Fruit fly (Drosophila melanogaster): ENCODE measurements around the gene CG13245.

Gene CG13245

dm6 chr2L:16004025-16004424, at the start of gene CG13245, which contains the start of gene CG43816:
CG13245 (plus strand) TSS chr2L:16004325.
CG43816 (plus strand) TSS chr2L:16004325.
- TF ChIP-seq CG8478 (optimal IDR thresholded peaks at IDR 0.05) (no peak), CTCF (optimal IDR thresholded peaks at IDR 0.05) (no peak)

dm6 chr2L:15957558-15957957, 46.6 kb upstream of the CG13245 start, which contains the start of gene CG18063:
CG18063 (plus strand) TSS chr2L:15957858.
- TF ChIP-seq CTCF (optimal IDR thresholded peaks at IDR 0.05) = no peak
- no peak for TF ChIP-seq CG8478 (optimal IDR thresholded peaks at IDR 0.05)

DNA sequence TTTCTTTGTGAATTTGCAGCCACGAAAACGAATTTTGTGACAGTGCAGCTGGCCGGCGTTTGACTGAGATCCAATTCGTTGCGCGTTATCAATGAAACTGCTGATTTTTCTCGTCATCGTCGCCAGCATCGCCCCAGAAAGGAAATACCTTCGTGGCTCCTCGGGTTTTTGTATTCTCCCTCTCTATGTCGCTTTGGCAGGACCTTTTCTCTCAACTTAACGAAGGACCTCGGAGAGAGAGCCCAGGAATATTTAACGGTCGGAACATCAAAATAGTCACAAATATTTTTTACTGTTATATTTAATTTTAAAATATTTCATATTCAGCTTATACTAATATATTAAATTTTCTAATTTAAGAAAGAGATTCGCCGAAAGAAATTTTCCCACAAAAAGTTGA, 41.8 kb upstream of the CG13245 start, which contains the start of gene beat-Ib:
beat-Ib (minus strand) TSS at position 101 of the 400 bp plus-strand sequence.
- TF ChIP-seq CTCF (optimal IDR thresholded peaks at IDR 0.05) = no peak

- TF ChIP-seq CG8478 (optimal IDR thresholded peaks at IDR 0.05) (no peak), CTCF (optimal IDR thresholded peaks at IDR 0.05) (no peak)
Observed at dm6 chr2L:15979186-15979585, 24.9 kb upstream of the CG13245 start, which contains the start of gene CG10839. CG10839 (plus strand) TSS chr2L:15979486.

- TF ChIP-seq CTCF (optimal IDR thresholded peaks at IDR 0.05) (no peak), CG8478 (optimal IDR thresholded peaks at IDR 0.05) (no peak)
Observed at dm6 chr2L:16000199-16000598, 3.9 kb upstream of the CG13245 start, which contains the start of gene beat-Ic. beat-Ic (plus strand) TSS chr2L:16000291.

- TF ChIP-seq CG8478 (optimal IDR thresholded peaks at IDR 0.05) = no peak
- TF ChIP-seq CTCF (optimal IDR thresholded peaks at IDR 0.05) = no peak
Observed at dm6 chr2L:16003541-16003940, 584 bp upstream of the CG13245 start, which contains the start of gene CG34167. CG34167 (minus strand) TSS chr2L:16003641.

- TF ChIP-seq CTCF (optimal IDR thresholded peaks at IDR 0.05) (no peak), CG8478 (optimal IDR thresholded peaks at IDR 0.05) (no peak)
Observed at dm6 chr2L:16006179-16006578, 2.1 kb downstream of the CG13245 start, which contains the start of gene CG31820. CG31820 (minus strand) TSS chr2L:16006279.

DNA sequence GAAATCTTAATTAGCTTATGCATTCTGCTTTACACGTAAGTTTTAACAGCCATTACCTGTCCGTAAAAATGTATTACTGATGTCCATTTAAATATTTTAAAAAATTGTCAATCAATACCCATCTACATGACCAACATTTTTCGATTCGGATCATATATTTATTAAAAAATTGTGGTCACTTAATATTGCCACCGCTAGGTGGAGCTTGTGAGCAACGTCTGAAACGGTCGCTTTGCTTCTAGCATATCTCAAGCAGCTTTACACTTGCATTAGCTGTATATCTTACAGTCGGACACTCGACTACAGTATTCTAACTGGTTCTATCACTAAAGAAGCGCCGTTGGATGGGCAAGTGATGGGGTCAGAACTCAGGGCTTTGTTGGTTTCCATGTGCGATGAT, 22.6 kb downstream of the CG13245 start:
- TF ChIP-seq CG8478 (optimal IDR thresholded peaks at IDR 0.05) (no peak), CTCF (optimal IDR thresholded peaks at IDR 0.05) (peak; percentile 17 to 59)

DNA sequence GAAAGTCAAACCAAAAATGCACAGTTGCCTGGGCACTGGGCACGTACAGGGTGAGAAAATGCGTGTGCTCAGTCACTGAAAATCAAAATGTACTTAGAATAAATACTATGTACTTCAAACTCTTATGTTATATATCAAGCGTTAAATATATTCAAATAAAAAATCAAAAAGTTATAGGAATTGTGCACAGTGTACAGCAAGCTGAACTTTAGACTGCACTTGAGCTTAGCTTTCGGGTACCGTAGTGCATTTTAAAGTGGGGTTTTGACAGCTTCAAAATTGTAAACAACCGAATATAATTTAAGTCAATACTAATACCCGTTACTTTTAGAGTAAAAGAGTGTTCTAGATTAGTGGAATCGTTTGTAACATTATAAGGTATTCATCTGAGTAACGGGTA, 36.1 kb downstream of the CG13245 start:
- TF ChIP-seq CG8478 (optimal IDR thresholded peaks at IDR 0.05) (no peak), CTCF (optimal IDR thresholded peaks at IDR 0.05) (no peak)

dm6 chr2L:16041727-16042126, 37.6 kb downstream of the CG13245 start, which contains the start of the genes BicC and CG45084:
BicC (plus strand) TSS chr2L:16042047.
CG45084 (plus strand) TSS chr2L:16042047.
- TF ChIP-seq CG8478 (optimal IDR thresholded peaks at IDR 0.05) = no peak

DNA sequence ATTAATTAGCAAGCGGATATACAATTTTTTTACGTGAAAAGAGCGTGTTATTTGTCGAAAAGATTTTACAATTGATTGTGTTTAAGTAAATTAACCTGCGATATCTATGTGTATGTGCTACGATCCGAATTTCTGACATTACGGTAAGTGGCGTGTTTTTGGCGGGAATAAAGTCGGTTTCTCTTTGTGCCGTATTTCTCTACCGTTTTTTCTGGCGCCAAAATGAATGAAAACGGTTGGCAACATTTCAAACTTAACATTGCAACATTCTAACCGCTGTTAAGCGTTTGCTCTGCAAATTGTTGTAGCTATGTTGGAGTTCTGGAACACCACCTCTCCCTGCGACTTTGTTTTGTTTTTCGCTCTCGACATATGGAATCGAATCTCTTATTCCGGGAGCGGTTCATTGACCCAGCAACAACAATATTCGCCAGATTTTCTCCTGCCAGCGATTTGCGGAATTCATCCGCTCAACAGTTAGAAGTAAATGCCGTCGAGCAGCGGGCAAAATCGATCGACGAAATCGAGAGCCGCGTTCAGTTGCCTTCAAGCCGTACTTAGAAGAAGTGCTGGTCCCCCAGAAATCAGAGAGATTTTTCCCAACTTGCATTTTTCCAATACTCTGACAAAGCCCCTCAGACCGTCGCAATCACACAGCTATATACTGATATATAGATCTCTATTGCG, 38.4 kb downstream of the CG13245 start:
- TF ChIP-seq CTCF (optimal IDR thresholded peaks at IDR 0.05) (no peak), CG8478 (optimal IDR thresholded peaks at IDR 0.05) (no peak)

dm6 chr2L:16049647-16050046, 45.5 kb downstream of the CG13245 start, which contains the start of gene beat-Ia:
beat-Ia (plus strand) TSS chr2L:16049965.
- TF ChIP-seq CG8478 (optimal IDR thresholded peaks at IDR 0.05) (no peak), CTCF (optimal IDR thresholded peaks at IDR 0.05) (peak in 1 of 2 experiments; percentile 46)

Data from S2 (cell line).